Worm (Caenorhabditis elegans) whole organism, young adult: ENCODE results near the gene Y73C8C.12.

Source experiments
- B0261.1 ChIP-seq: sonication (generic microtip); optimal IDR thresholded peaks from 2 replicates; lab custom pipeline; 2016; ENCODE audit warnings: mild to moderate bottlenecking, missing genetic modification characterization, moderate library complexity, missing compliant biosample characterization
- F10E7.11 ChIP-seq: sonication (generic microtip); optimal IDR thresholded peaks from 2 replicates; lab custom pipeline; 2017; ENCODE audit warnings: mild to moderate bottlenecking, missing genetic modification characterization, moderate library complexity, missing compliant biosample characterization
- bed-1 ChIP-seq: fragments of 200-800 bp; sonication (Bioruptor generic); IDR thresholded peaks from 2 replicates; pipeline ENCODE4 v1.3.6; 2022; ENCODE audit warnings: missing genetic modification reagents, missing genetic modification characterization, missing compliant biosample characterization
- madf-3 ChIP-seq: fragments of 200-800 bp; sonication (Bioruptor generic); IDR thresholded peaks from 2 replicates; pipeline ENCODE4 v1.3.6; 2022; ENCODE audit warnings: missing genetic modification reagents, missing genetic modification characterization, missing compliant biosample characterization
- pha-4 ChIP-seq: fragments of 150-350 bp; sonication (generic microtip); optimal IDR thresholded peaks from 2 replicates; lab custom pipeline; 2014; ENCODE audit warnings: missing biosample characterization, missing genetic modification reagents, missing genetic modification characterization
- sdz-38 ChIP-seq: sonication (generic microtip); optimal IDR thresholded peaks from 2 replicates; lab custom pipeline; 2016; ENCODE audit warnings: missing genotype, missing genetic modification characterization, missing compliant biosample characterization
- snpc-3.4 ChIP-seq: sonication (generic microtip); optimal IDR thresholded peaks from 2 replicates; lab custom pipeline; 2017; ENCODE audit warnings: missing genetic modification characterization, mild to moderate bottlenecking, missing compliant biosample characterization, antibody characterized with exemption, moderate library complexity, missing genotype, missing genetic modification reagents
- unc-130 ChIP-seq: sonication (generic microtip); optimal IDR thresholded peaks from 2 replicates; lab custom pipeline; 2016; ENCODE audit warnings: missing genetic modification reagents, missing genetic modification characterization, missing compliant biosample characterization

ce11 chrV:3113751-3114150 is 11.3 kb upstream of the Y73C8C.12 start, which contains the start of gene Y73C8C.8:
- TF ChIP-seq B0261.1 (tag; lab: Kevin White, UChicago) (no peak), bed-1 (no peak), snpc-3.4 (tag; lab: Kevin White, UChicago) (no peak), madf-3 (GFP tag; lab: Robert Waterston, UW) (no peak), unc-130 (GFP tag; lab: Kevin White, UChicago) (no peak), sdz-38 (tag; lab: Kevin White, UChicago) (no peak), pha-4 (no peak), F10E7.11 (tag; lab: Kevin White, UChicago) (no peak)
